Worm (Caenorhabditis elegans) whole organism, mixed stage, embryonic: ENCODE measurements around the gene adk-1.
A peak's percentile ranks its signal among the peaks of the same experiment; 100 is the strongest.

Experiments
- M03D4.4 ChIP-seq: sonication (generic microtip); optimal IDR thresholded peaks from 2 replicates; lab custom pipeline; 2017; ENCODE audit warnings: mild to moderate bottlenecking, missing genetic modification characterization, missing compliant biosample characterization
- bed-3 ChIP-seq: fragments of 200-800 bp; sonication (Bioruptor generic); optimal IDR thresholded peaks from 3 replicates; lab custom pipeline; 2018; ENCODE audit warnings: mild to moderate bottlenecking, missing genetic modification characterization, moderate library complexity, missing compliant biosample characterization
- blmp-1 ChIP-seq: fragments of 150-350 bp; optimal IDR thresholded peaks from 2 replicates; lab custom pipeline; 2014; ENCODE audit warnings: missing biosample characterization, missing genetic modification characterization
- ceh-39 ChIP-seq: fragments of 150-350 bp; optimal IDR thresholded peaks from 2 replicates; lab custom pipeline; 2014; ENCODE audit warnings: missing biosample characterization, missing genetic modification characterization
- ceh-43 ChIP-seq: fragments of 200-800 bp; sonication (Bioruptor generic); optimal IDR thresholded peaks from 2 replicates; lab custom pipeline; 2018; ENCODE audit warnings: mild to moderate bottlenecking, missing genetic modification characterization, moderate library complexity, missing compliant biosample characterization
- ceh-83 ChIP-seq: fragments of 200-800 bp; sonication (Bioruptor generic); optimal IDR thresholded peaks from 2 replicates; lab custom pipeline; 2018; ENCODE audit warnings: mild to moderate bottlenecking, missing genetic modification characterization, missing compliant biosample characterization
- ces-1 ChIP-seq: fragments of 150-350 bp; optimal IDR thresholded peaks from 2 replicates; lab custom pipeline; 2014; ENCODE audit warnings: missing biosample characterization, missing genetic modification reagents, missing genetic modification characterization
- cnd-1 ChIP-seq: fragments of 200-800 bp; sonication (Bioruptor generic); optimal IDR thresholded peaks from 2 replicates; lab custom pipeline; 2018; ENCODE audit warnings: mild to moderate bottlenecking, missing genetic modification characterization, missing compliant biosample characterization
- elt-1 ChIP-seq: sonication (generic microtip); optimal IDR thresholded peaks from 2 replicates; lab custom pipeline; 2017; ENCODE audit warnings: missing genetic modification characterization, mild to moderate bottlenecking, missing compliant biosample characterization, antibody characterized with exemption, moderate library complexity, borderline replicate concordance; ENCODE audit not compliant: insufficient read depth
- elt-3 ChIP-seq: fragments of 150-350 bp; optimal IDR thresholded peaks from 2 replicates; lab custom pipeline; 2014; ENCODE audit warnings: missing biosample characterization, missing genetic modification characterization
- flh-1 ChIP-seq: fragments of 200-800 bp; sonication (Bioruptor generic); optimal IDR thresholded peaks from 2 replicates; lab custom pipeline; 2018; ENCODE audit warnings: mild to moderate bottlenecking, missing genetic modification characterization, moderate library complexity, missing compliant biosample characterization
- ham-2 ChIP-seq: fragments of 200-800 bp; sonication (Bioruptor generic); optimal IDR thresholded peaks from 2 replicates; lab custom pipeline; 2018; ENCODE audit warnings: mild to moderate bottlenecking, missing genetic modification characterization, missing compliant biosample characterization
- hlh-1 ChIP-seq: fragments of 150-350 bp; optimal IDR thresholded peaks from 2 replicates; lab custom pipeline; 2014; ENCODE audit warnings: missing biosample characterization, missing genetic modification reagents, missing genetic modification characterization
- lin-13 ChIP-seq: fragments of 150-350 bp; optimal IDR thresholded peaks from 2 replicates; lab custom pipeline; 2014; ENCODE audit warnings: missing biosample characterization, missing genetic modification characterization
- lin-32 ChIP-seq: fragments of 200-800 bp; sonication (Bioruptor generic); optimal IDR thresholded peaks from 2 replicates; lab custom pipeline; 2018; ENCODE audit warnings: mild to moderate bottlenecking, missing genetic modification characterization, missing compliant biosample characterization
- lsy-2 ChIP-seq: fragments of 150-350 bp; optimal IDR thresholded peaks from 2 replicates; lab custom pipeline; 2014; ENCODE audit warnings: missing biosample characterization, missing genetic modification characterization
- mab-5 ChIP-seq: fragments of 150-350 bp; optimal IDR thresholded peaks from 2 replicates; lab custom pipeline; 2014; ENCODE audit warnings: missing biosample characterization, missing genetic modification characterization
- mep-1 ChIP-seq: fragments of 150-350 bp; optimal IDR thresholded peaks from 2 replicates; lab custom pipeline; 2017; ENCODE audit warnings: missing biosample characterization, missing genetic modification reagents, missing genetic modification characterization, inconsistent platforms
- mls-2 ChIP-seq: sonication (generic microtip); optimal IDR thresholded peaks from 2 replicates; lab custom pipeline; 2016; ENCODE audit warnings: mild to moderate bottlenecking, missing genetic modification characterization, moderate library complexity, missing compliant biosample characterization
- nhr-12 ChIP-seq: fragments of 150-350 bp; optimal IDR thresholded peaks from 2 replicates; lab custom pipeline; 2014; ENCODE audit warnings: missing biosample characterization, missing genetic modification characterization
- nhr-2 ChIP-seq: fragments of 150-350 bp; optimal IDR thresholded peaks from 2 replicates; lab custom pipeline; 2014; ENCODE audit warnings: missing biosample characterization, missing genetic modification characterization
- nhr-237 ChIP-seq: fragments of 150-350 bp; optimal IDR thresholded peaks from 2 replicates; lab custom pipeline; 2014; ENCODE audit warnings: missing biosample characterization, missing genetic modification characterization
- nhr-28 ChIP-seq: fragments of 150-350 bp; optimal IDR thresholded peaks from 2 replicates; lab custom pipeline; 2014; ENCODE audit warnings: missing biosample characterization, missing genetic modification characterization
- nhr-76 ChIP-seq: sonication (generic microtip); optimal IDR thresholded peaks from 2 replicates; lab custom pipeline; 2017; ENCODE audit warnings: missing biosample characterization, missing genetic modification characterization
- pha-4 ChIP-seq: fragments of 150-350 bp; optimal IDR thresholded peaks from 2 replicates; lab custom pipeline; 2018; ENCODE audit warnings: missing biosample characterization, missing genetic modification reagents, missing genetic modification characterization
- sem-2 ChIP-seq: fragments of 200-800 bp; sonication (Bioruptor generic); optimal IDR thresholded peaks from 2 replicates; lab custom pipeline; 2018; ENCODE audit warnings: mild to moderate bottlenecking, missing genetic modification characterization, missing compliant biosample characterization
- snpc-4 ChIP-seq: fragments of 150-350 bp; optimal IDR thresholded peaks from 2 replicates; lab custom pipeline; 2014; ENCODE audit warnings: missing biosample characterization, missing genetic modification characterization
- sptf-1 ChIP-seq: sonication (generic microtip); optimal IDR thresholded peaks from 2 replicates; lab custom pipeline; 2017; ENCODE audit warnings: mild to moderate bottlenecking, missing genetic modification characterization, moderate library complexity, missing compliant biosample characterization
- unc-120 ChIP-seq: sonication (generic microtip); optimal IDR thresholded peaks from 2 replicates; lab custom pipeline; 2017; ENCODE audit warnings: missing genetic modification characterization, missing compliant biosample characterization; ENCODE audit not compliant: poor library complexity, severe bottlenecking
- unc-39 ChIP-seq: fragments of 150-350 bp; optimal IDR thresholded peaks from 2 replicates; lab custom pipeline; 2014; ENCODE audit warnings: missing biosample characterization, missing genetic modification characterization
- unc-62 ChIP-seq: fragments of 150-350 bp; optimal IDR thresholded peaks from 2 replicates; lab custom pipeline; 2014; ENCODE audit warnings: missing biosample characterization, missing genetic modification reagents, missing genetic modification characterization
- zip-8 ChIP-seq: fragments of 150-350 bp; optimal IDR thresholded peaks from 2 replicates; lab custom pipeline; 2014; ENCODE audit warnings: missing biosample characterization, missing genetic modification characterization

Gene adk-1

DNA sequence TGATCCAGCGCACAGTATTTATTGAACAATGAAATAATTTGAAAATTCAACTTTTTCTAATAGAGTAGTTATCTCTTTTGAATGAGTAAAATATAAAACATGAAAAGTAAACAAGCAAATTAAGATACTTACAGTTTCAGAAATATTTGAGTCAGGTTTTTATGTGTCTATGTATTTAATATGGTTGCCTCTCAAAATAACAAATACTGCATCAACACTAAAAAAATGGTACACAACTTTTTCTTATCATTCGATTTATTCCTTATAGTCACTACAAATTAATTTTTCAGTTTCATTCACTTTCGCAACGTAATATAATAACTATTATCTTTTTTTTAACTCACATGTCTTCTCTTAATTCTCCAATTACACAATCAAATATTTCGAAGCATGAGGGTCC, 36.8 kb upstream of the adk-1 start:
- TF ChIP-seq mab-5 (tag; lab: Kevin White, UChicago) (no peak), lin-13 (no peak), elt-3 (tag; lab: Kevin White, UChicago) (no peak), flh-1 (GFP tag; lab: Kevin White, UChicago) (no peak), pha-4 (no peak), hlh-1 (no peak), ces-1 (GFP tag; lab: Kevin White, UChicago) (no peak), ceh-39 (tag; lab: Kevin White, UChicago) (no peak), mep-1 (no peak)

DNA sequence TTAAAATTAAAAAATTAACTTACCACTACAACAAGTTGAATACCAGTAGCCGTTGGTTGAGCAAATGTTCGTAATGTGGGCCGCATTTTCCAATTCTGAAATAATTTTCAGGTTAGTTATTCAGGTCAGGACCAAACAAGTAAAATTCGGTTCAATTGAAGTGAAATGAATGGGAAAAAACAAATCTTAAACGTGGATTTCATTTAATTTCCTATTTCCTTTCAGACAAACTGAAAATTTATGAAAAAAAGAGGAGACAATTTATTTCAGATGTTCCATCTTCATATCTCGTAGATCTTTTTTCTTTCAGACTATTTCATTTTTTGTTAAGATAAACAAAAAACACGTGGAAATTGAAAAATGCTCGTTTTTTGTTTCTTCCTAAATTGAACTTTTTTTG, 30.7 kb upstream of the adk-1 start, which contains the start of gene C05C12.6:
Gene C05C12.6 (minus strand): TSS at position 101 of the 400 bp plus-strand sequence.
- TF ChIP-seq hlh-1 (no peak), sptf-1 (tag; lab: Kevin White, UChicago) (no peak), mep-1 (no peak), unc-120 (tag; lab: Kevin White, UChicago) (no peak), nhr-28 (tag; lab: Kevin White, UChicago) (no peak), ceh-39 (tag; lab: Kevin White, UChicago) (no peak), lin-32 (GFP tag; lab: Kevin White, UChicago) (no peak), lsy-2 (no peak), mls-2 (tag; lab: Kevin White, UChicago) (no peak), nhr-12 (tag; lab: Kevin White, UChicago) (no peak), elt-3 (tag; lab: Kevin White, UChicago) (no peak), M03D4.4 (tag; lab: Kevin White, UChicago) (no peak), ces-1 (GFP tag; lab: Kevin White, UChicago) (no peak), nhr-2 (tag; lab: Kevin White, UChicago) (no peak), unc-62 (no peak)

DNA sequence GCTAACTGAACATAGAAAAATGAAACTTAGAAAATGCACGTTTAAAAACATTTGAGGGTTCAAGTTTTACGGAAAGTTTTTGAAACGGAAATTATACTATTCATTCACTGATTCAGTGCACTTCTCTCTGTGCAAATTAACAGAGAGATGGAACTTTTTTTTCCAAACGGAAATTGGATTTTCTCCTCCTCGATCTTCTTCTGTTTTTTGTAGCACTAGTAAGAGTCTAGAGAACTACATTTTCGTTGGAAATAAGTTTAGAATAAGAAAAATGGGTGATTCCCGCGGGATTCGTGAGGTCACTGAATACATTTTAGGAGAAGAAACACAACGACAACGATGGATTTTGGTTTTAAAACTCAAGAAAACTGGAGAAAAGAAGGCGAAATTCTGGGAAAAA, 25.1 kb upstream of the adk-1 start:
- TF ChIP-seq lin-32 (GFP tag; lab: Kevin White, UChicago): no peak
- no peak for TF ChIP-seq sem-2 (GFP tag; lab: Kevin White, UChicago)
- no peak for TF ChIP-seq sptf-1 (tag; lab: Kevin White, UChicago)
- TF ChIP-seq ceh-43: no peak
- peak; percentile 34 for TF ChIP-seq ces-1 (GFP tag; lab: Kevin White, UChicago)
- TF ChIP-seq, all 35 proteins: peak for 1

DNA sequence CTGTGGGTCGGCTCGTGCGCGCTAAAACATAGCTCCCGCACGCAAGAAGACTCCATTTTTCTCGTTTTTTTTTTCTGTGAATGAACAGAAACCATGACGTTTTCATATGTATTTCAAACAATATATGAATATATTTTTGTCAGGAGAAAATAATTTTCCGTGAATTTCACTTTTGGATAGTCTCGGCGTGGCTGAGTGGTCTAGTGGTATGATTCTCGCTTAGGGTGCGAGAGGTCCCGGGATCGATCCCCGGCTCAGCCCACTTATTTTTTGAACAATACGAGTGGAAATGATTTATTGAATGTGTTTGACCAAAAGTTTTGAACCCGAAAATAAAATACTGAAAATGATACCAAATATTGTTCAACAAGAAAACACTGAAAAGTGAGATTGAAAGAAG, 20.7 kb upstream of the adk-1 start:
- TF ChIP-seq mls-2 (tag; lab: Kevin White, UChicago) (no peak), cnd-1 (tag; lab: Kevin White, UChicago) (no peak), blmp-1 (tag; lab: Kevin White, UChicago) (no peak), ceh-43 (no peak), mab-5 (tag; lab: Kevin White, UChicago) (no peak), nhr-2 (tag; lab: Kevin White, UChicago) (no peak), unc-39 (tag; lab: Kevin White, UChicago) (no peak), elt-3 (tag; lab: Kevin White, UChicago) (no peak)

DNA sequence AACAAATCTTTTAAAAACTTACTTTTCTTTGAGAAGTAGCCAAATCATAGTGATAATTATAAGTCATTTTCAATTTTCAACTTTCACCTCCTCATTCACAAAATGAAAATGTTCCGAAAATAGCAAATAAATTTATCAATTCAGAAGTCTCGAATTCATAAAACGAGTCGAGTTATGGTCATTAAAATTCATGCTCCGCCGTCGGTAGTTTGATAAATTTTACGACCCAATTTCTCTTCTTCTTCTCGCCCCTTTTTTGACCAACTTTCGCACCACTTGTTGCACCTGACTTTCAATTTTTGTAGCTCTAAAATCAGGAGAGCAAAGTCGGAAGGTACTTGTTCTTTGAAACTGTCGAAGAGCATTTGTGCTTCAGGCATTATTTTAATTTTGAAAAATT, 19.4 kb upstream of the adk-1 start, which contains the start of gene best-7:
Gene best-7 (minus strand): TSS at position 239 of the 400 bp plus-strand sequence.
- TF ChIP-seq snpc-4 (tag; lab: Kevin White, UChicago) (no peak), pha-4 (no peak), sem-2 (GFP tag; lab: Kevin White, UChicago) (no peak), M03D4.4 (tag; lab: Kevin White, UChicago) (no peak), bed-3 (GFP tag; lab: Kevin White, UChicago) (no peak), nhr-237 (tag; lab: Kevin White, UChicago) (no peak), hlh-1 (no peak), cnd-1 (tag; lab: Kevin White, UChicago) (no peak), lin-13 (no peak), blmp-1 (tag; lab: Kevin White, UChicago) (no peak), sptf-1 (tag; lab: Kevin White, UChicago) (no peak), mab-5 (tag; lab: Kevin White, UChicago) (no peak), lin-32 (GFP tag; lab: Kevin White, UChicago) (no peak), nhr-12 (tag; lab: Kevin White, UChicago) (no peak), ceh-83 (no peak), nhr-76 (tag; lab: Kevin White, UChicago) (no peak), mls-2 (tag; lab: Kevin White, UChicago) (no peak), mep-1 (no peak), ceh-39 (tag; lab: Kevin White, UChicago) (no peak)

DNA sequence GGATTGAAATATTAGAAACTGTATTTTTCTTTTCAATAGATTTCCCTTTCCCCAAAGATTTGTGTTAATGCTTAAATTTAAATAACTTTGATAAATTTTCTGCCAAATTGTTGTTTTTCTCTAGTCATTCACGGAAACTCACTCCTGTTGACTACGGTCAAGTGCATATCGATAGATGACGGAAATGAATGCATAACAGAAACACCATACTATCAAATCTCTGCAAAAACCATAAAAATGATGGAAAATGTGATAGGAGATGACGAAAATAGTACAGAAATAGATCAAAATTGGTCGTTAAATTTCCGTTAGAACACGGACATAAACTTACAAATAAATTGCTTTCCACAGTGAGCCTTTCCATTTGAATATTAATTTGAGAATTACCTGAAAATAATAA, 18.4 kb upstream of the adk-1 start:
- TF ChIP-seq mab-5 (tag; lab: Kevin White, UChicago) (no peak), nhr-2 (tag; lab: Kevin White, UChicago) (no peak), pha-4 (no peak), zip-8 (tag; lab: Kevin White, UChicago) (no peak), ceh-39 (tag; lab: Kevin White, UChicago) (no peak), lin-32 (GFP tag; lab: Kevin White, UChicago) (no peak), lin-13 (no peak), cnd-1 (tag; lab: Kevin White, UChicago) (no peak), elt-1 (tag; lab: Kevin White, UChicago) (no peak), ceh-83 (no peak), sptf-1 (tag; lab: Kevin White, UChicago) (no peak), unc-120 (tag; lab: Kevin White, UChicago) (no peak), lsy-2 (no peak), ham-2 (GFP tag; lab: Kevin White, UChicago) (no peak), hlh-1 (no peak), sem-2 (GFP tag; lab: Kevin White, UChicago) (no peak), mls-2 (tag; lab: Kevin White, UChicago) (no peak), snpc-4 (tag; lab: Kevin White, UChicago) (no peak), unc-62 (no peak)
